Worm (Caenorhabditis elegans) whole organism, mixed stage, embryonic: ENCODE measurements around the gene clec-266.

Experiments used
- ceh-43 ChIP-seq: fragments of 200-800 bp; sonication (Bioruptor generic); optimal IDR thresholded peaks from 2 replicates; lab custom pipeline; 2018; ENCODE audit warnings: mild to moderate bottlenecking, missing genetic modification characterization, moderate library complexity, missing compliant biosample characterization
- ceh-83 ChIP-seq: fragments of 200-800 bp; sonication (Bioruptor generic); optimal IDR thresholded peaks from 2 replicates; lab custom pipeline; 2018; ENCODE audit warnings: mild to moderate bottlenecking, missing genetic modification characterization, missing compliant biosample characterization
- elt-1 ChIP-seq: sonication (generic microtip); optimal IDR thresholded peaks from 2 replicates; lab custom pipeline; 2017; ENCODE audit warnings: missing genetic modification characterization, mild to moderate bottlenecking, missing compliant biosample characterization, antibody characterized with exemption, moderate library complexity, borderline replicate concordance; ENCODE audit not compliant: insufficient read depth
- lin-32 ChIP-seq: fragments of 200-800 bp; sonication (Bioruptor generic); optimal IDR thresholded peaks from 2 replicates; lab custom pipeline; 2018; ENCODE audit warnings: mild to moderate bottlenecking, missing genetic modification characterization, missing compliant biosample characterization
- nhr-237 ChIP-seq: fragments of 150-350 bp; optimal IDR thresholded peaks from 2 replicates; lab custom pipeline; 2014; ENCODE audit warnings: missing biosample characterization, missing genetic modification characterization
- nhr-28 ChIP-seq: fragments of 150-350 bp; optimal IDR thresholded peaks from 2 replicates; lab custom pipeline; 2014; ENCODE audit warnings: missing biosample characterization, missing genetic modification characterization
- snpc-4 ChIP-seq: fragments of 150-350 bp; optimal IDR thresholded peaks from 2 replicates; lab custom pipeline; 2014; ENCODE audit warnings: missing biosample characterization, missing genetic modification characterization
- sptf-1 ChIP-seq: sonication (generic microtip); optimal IDR thresholded peaks from 2 replicates; lab custom pipeline; 2017; ENCODE audit warnings: mild to moderate bottlenecking, missing genetic modification characterization, moderate library complexity, missing compliant biosample characterization
- unc-62 ChIP-seq: fragments of 150-350 bp; optimal IDR thresholded peaks from 2 replicates; lab custom pipeline; 2014; ENCODE audit warnings: missing biosample characterization, missing genetic modification reagents, missing genetic modification characterization

- TF ChIP-seq ceh-43 (GFP tag; lab: Kevin White, UChicago) (no peak), unc-62 (GFP tag; lab: Kevin White, UChicago) (no peak), snpc-4 (tag; lab: Kevin White, UChicago) (no peak), nhr-28 (tag; lab: Kevin White, UChicago) (no peak), ceh-83 (GFP tag; lab: Kevin White, UChicago) (no peak), nhr-237 (tag; lab: Kevin White, UChicago) (no peak), sptf-1 (tag; lab: Kevin White, UChicago) (no peak), elt-1 (tag; lab: Kevin White, UChicago) (no peak), lin-32 (GFP tag; lab: Kevin White, UChicago) (no peak)
Observed at ce11 chrX:6640570-6641199, 18.0 kb upstream of the clec-266 start, which contains the start of gene nhr-120.
